Worm (Caenorhabditis elegans): Measurements from ENCODE around the gene gst-24.
A peak's percentile ranks its signal among the peaks of the same experiment; 100 is the strongest.

gst-24 gene

ce11 chrII:13637941-13638489, 26.8 kb upstream of the gst-24 start, which contains the start of gene phdh-1:
TSS of gene phdh-1 (minus strand) at chrII:13638480.
- no peak for TF ChIP-seq nhr-21 (tag; optimal IDR thresholded peaks at IDR 0.05)
- TF ChIP-seq sma-9 (GFP tag; optimal IDR thresholded peaks at IDR 0.05): peak; percentile 51
- TF ChIP-seq sma-9 (tag; optimal IDR thresholded peaks at IDR 0.05): no peak

ce11 chrII:13637464-13637863, 26.3 kb upstream of the gst-24 start:
- TF ChIP-seq mbf-1 (tag; optimal IDR thresholded peaks at IDR 0.05) (no peak), ama-1 (optimal IDR thresholded peaks at IDR 0.05) (peak; percentile 19)

DNA sequence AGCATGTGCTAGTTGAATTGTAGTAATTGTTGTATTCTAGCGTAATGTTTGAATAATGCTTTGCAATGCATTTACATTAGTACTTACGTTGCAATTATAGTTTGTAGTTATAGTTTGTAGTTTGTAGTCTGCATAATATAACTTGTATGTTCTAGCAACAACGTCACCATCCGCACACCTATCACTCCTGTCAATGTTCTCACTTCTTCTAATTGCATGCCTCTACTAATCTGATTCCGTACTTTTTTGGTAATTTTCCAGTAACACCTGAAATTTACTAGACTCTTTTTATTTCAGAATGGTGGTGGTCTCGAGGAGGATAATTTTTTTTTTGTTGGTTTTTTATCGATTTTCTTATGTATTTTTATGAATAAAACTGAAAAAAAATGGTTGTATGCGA, 25.4 kb upstream of the gst-24 start:
- TF ChIP-seq ama-1 (optimal IDR thresholded peaks at IDR 0.05) (peak; percentile 77), nhr-25 (tag; optimal IDR thresholded peaks at IDR 0.05) (peak; percentile 34), crh-2 (tag; optimal IDR thresholded peaks at IDR 0.05) (no peak), sma-3 (GFP tag; optimal IDR thresholded peaks at IDR 0.05) (no peak), ceh-16 (tag; optimal IDR thresholded peaks at IDR 0.05) (no peak), ceh-82 (tag; optimal IDR thresholded peaks at IDR 0.05) (no peak), nhr-21 (tag; optimal IDR thresholded peaks at IDR 0.05) (peak; percentile 23), mbf-1 (tag; optimal IDR thresholded peaks at IDR 0.05) (no peak), unc-62 (GFP tag; optimal IDR thresholded peaks at IDR 0.05) (no peak), aly-2 (tag; optimal IDR thresholded peaks at IDR 0.05) (no peak), blmp-1 (tag; optimal IDR thresholded peaks at IDR 0.05; ENCODE audit: insufficient read depth) (peak; percentile 8), elt-3 (tag; optimal IDR thresholded peaks at IDR 0.05) (no peak)

DNA sequence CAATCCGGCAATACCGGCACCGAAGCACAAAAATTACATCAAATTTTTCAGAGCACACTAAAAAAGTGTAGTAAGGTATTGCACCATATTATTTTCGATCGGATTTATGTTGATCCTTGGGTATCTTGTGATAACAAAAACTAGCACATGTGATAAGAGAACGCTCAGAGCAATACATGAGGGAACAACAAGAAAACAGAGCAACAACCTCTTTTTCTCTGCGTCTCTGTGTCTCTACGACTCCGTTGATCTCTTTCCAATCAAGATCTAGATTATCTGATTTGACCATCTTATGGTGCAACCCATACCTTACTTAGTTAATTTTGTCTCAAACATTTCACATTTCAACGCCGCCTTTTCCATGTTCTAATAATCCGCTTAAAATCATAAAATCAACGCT, 21.1 kb upstream of the gst-24 start, which contains the start of gene tag-10:
TSS of gene tag-10 (plus strand) at position 347 of the 400 bp plus-strand sequence.
- TF ChIP-seq lin-13 (GFP tag; optimal IDR thresholded peaks at IDR 0.05): no peak
- TF ChIP-seq sma-9 (GFP tag; optimal IDR thresholded peaks at IDR 0.05): peak; percentile 68
- TF ChIP-seq sma-9 (tag; optimal IDR thresholded peaks at IDR 0.05): no peak
- TF ChIP-seq elt-1 (tag; optimal IDR thresholded peaks at IDR 0.05): peak; percentile 93
- no peak for TF ChIP-seq nhr-21 (tag; optimal IDR thresholded peaks at IDR 0.05)
- TF ChIP-seq nhr-129 (tag; optimal IDR thresholded peaks at IDR 0.05): peak; percentile 69
- TF ChIP-seq nhr-77 (tag; optimal IDR thresholded peaks at IDR 0.05): no peak
- TF ChIP-seq sma-3 (GFP tag; optimal IDR thresholded peaks at IDR 0.05): no peak
- no peak for TF ChIP-seq elt-3 (tag; optimal IDR thresholded peaks at IDR 0.05)
- TF ChIP-seq ama-1 (optimal IDR thresholded peaks at IDR 0.05): no peak
- TF ChIP-seq skn-1 (tag; optimal IDR thresholded peaks at IDR 0.05): no peak
- no peak for TF ChIP-seq nhr-23 (tag; optimal IDR thresholded peaks at IDR 0.05)
- no peak for TF ChIP-seq dmd-4 (tag; optimal IDR thresholded peaks at IDR 0.05)
- TF ChIP-seq mdl-1 (tag; optimal IDR thresholded peaks at IDR 0.05): no peak

DNA sequence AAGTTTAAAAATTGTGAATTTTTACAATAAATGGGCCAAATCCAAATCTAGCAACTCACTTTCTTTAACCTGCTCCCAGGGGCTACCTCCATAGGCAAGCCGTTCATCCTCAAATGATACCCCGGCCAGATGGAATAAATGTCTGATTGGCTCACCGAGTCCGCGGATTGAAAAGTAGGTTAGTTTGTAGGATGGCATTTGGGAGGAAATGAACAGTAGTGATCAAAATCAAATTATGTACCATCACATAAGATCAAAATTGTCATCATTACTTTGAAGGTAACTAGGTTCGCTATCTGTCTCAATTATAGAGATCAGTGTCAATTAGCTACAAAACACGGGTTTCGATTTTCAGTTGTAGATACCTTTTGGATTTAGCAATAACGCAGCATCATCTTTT, 19.5 kb upstream of the gst-24 start, which contains the start of the genes gst-17 and gst-18:
TSS of gene gst-17 (minus strand) at position 101 of the 400 bp plus-strand sequence.
TSS of gene gst-18 (minus strand) at position 198 of the 400 bp plus-strand sequence.
- TF ChIP-seq lsy-2 (tag; optimal IDR thresholded peaks at IDR 0.05): no peak
- no peak for TF ChIP-seq mab-5 (tag; optimal IDR thresholded peaks at IDR 0.05)

DNA sequence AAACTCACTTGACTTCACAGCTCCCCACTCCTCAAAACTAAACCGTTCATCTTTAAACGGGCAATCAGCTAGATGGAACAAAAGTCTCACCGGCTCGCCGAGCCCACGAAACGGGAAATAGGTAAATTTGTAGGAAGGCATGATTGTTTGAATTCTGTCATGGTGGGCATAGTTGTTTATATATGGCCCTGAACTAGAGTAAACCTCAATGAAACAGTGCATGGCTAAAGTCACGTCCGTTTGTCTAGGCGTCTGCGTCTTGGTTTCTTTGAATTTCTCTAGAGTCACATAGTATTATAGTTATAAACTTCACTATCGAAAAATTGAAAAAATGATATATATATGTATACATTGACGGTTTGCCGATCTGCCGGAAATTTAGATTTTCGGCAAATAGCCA, 15.8 kb upstream of the gst-24 start, which contains the start of gene gst-19:
TSS of gene gst-19 (minus strand) at position 145 of the 400 bp plus-strand sequence.
- TF ChIP-seq mdl-1 (tag; optimal IDR thresholded peaks at IDR 0.05) (no peak), F13H6.1 (tag; optimal IDR thresholded peaks at IDR 0.05) (no peak), nhr-237 (tag; optimal IDR thresholded peaks at IDR 0.05) (no peak), unc-39 (tag; optimal IDR thresholded peaks at IDR 0.05) (no peak), nhr-6 (tag; optimal IDR thresholded peaks at IDR 0.05) (no peak), nhr-23 (tag; optimal IDR thresholded peaks at IDR 0.05) (no peak), nhr-11 (tag; optimal IDR thresholded peaks at IDR 0.05) (no peak), nhr-77 (tag; optimal IDR thresholded peaks at IDR 0.05) (no peak), ztf-11 (tag; optimal IDR thresholded peaks at IDR 0.05) (no peak), Y55F3AM.14 (GFP tag; optimal IDR thresholded peaks at IDR 0.05) (no peak), nhr-21 (tag; optimal IDR thresholded peaks at IDR 0.05) (no peak), lsy-2 (tag; optimal IDR thresholded peaks at IDR 0.05) (no peak), peb-1 (tag; optimal IDR thresholded peaks at IDR 0.05) (no peak), dmd-4 (tag; optimal IDR thresholded peaks at IDR 0.05) (no peak), lin-11 (tag; optimal IDR thresholded peaks at IDR 0.05) (no peak), fos-1 (tag; optimal IDR thresholded peaks at IDR 0.05) (no peak), ama-1 (optimal IDR thresholded peaks at IDR 0.05) (no peak), C34F6.9 (tag; optimal IDR thresholded peaks at IDR 0.05) (no peak), ceh-82 (tag; optimal IDR thresholded peaks at IDR 0.05) (no peak)
